Worm (Caenorhabditis elegans) whole organism, mixed stage, embryonic: ENCODE measurements around the gene nlp-78.

Experiments used
- elt-3 ChIP-seq: fragments of 150-350 bp; optimal IDR thresholded peaks from 2 replicates; lab custom pipeline; 2014; ENCODE audit warnings: missing biosample characterization, missing genetic modification characterization
- unc-120 ChIP-seq: sonication (generic microtip); optimal IDR thresholded peaks from 2 replicates; lab custom pipeline; 2017; ENCODE audit warnings: missing genetic modification characterization, missing compliant biosample characterization; ENCODE audit not compliant: poor library complexity, severe bottlenecking
- ztf-11 ChIP-seq: fragments of 150-350 bp; optimal IDR thresholded peaks from 2 replicates; lab custom pipeline; 2014; ENCODE audit warnings: missing biosample characterization, missing genetic modification characterization

ce11 chrII:9163348-9163747 is 27.4 kb downstream of the nlp-78 start:
- TF ChIP-seq ztf-11 (tag; lab: Kevin White, UChicago) (no peak), elt-3 (tag; lab: Kevin White, UChicago) (no peak), unc-120 (tag; lab: Kevin White, UChicago) (no peak)
